Fruit fly (Drosophila melanogaster): ENCODE measurements around the gene COX4.

COX4 gene

dm6 chr2L:19958520-19959161 lies at the start of gene COX4 (continued):
- TF ChIP-seq CG13424 (tag; optimal IDR thresholded peaks at IDR 0.05) (no peak), CG9797 (GFP tag; optimal IDR thresholded peaks at IDR 0.05) (peak; percentile 75), C15 (GFP tag; IDR thresholded peaks at IDR 0.05) (no peak), pum (GFP tag; optimal IDR thresholded peaks at IDR 0.05) (no peak), grau (tag; optimal IDR thresholded peaks at IDR 0.05) (no peak), CG1792 (GFP tag; optimal IDR thresholded peaks at IDR 0.05) (no peak), CG2202 (tag; optimal IDR thresholded peaks at IDR 0.05) (no peak), gro (GFP tag; optimal IDR thresholded peaks at IDR 0.05) (no peak), CG6175 (GFP tag; IDR thresholded peaks at IDR 0.05) (no peak), Side (GFP tag; optimal IDR thresholded peaks at IDR 0.05) (no peak), CG17359 (tag; optimal IDR thresholded peaks at IDR 0.05) (peak; percentile 4), CG7839 (tag; optimal IDR thresholded peaks at IDR 0.05) (no peak), CG18011 (GFP tag; optimal IDR thresholded peaks at IDR 0.05) (no peak), CG12391 (tag; optimal IDR thresholded peaks at IDR 0.05) (no peak), bbx (GFP tag; IDR thresholded peaks at IDR 0.05; ENCODE audit: partially characterized antibody) (peak; percentile 86), kay (GFP tag; optimal IDR thresholded peaks at IDR 0.05) (no peak), sim (GFP tag; IDR thresholded peaks at IDR 0.05) (no peak), abd-A (tag; optimal IDR thresholded peaks at IDR 0.05) (no peak), Antp (GFP tag; optimal IDR thresholded peaks at IDR 0.05) (no peak), tna (GFP tag; IDR thresholded peaks at IDR 0.05; ENCODE audit: partially characterized antibody) (peak; percentile 33; the same call in 1 of the 2 replicates), fd64A (GFP tag; optimal IDR thresholded peaks at IDR 0.05) (no peak), Six4 (GFP tag; optimal IDR thresholded peaks at IDR 0.05) (no peak), tio (GFP tag; optimal IDR thresholded peaks at IDR 0.05) (no peak), fru (optimal IDR thresholded peaks at IDR 0.05) (no peak), Trl (optimal IDR thresholded peaks at IDR 0.05) (no peak), Trl (GFP tag; optimal IDR thresholded peaks at IDR 0.05) (no peak), CG18764 (GFP tag; optimal IDR thresholded peaks at IDR 0.05) (no peak), CG15479 (GFP tag; optimal IDR thresholded peaks at IDR 0.05) (no peak), tgo (GFP tag; IDR thresholded peaks at IDR 0.05) (no peak), CG2129 (GFP tag; IDR thresholded peaks at IDR 0.05; ENCODE audit: partially characterized antibody) (peak; percentile 33), aop (GFP tag; IDR thresholded peaks at IDR 0.05) (no peak), tup (GFP tag; optimal IDR thresholded peaks at IDR 0.05) (no peak), Doc3 (GFP tag; IDR thresholded peaks at IDR 0.05; ENCODE audit: partially characterized antibody) (peak; percentile 60; the same call in 2 of the 3 replicates), CG11696 (GFP tag; IDR thresholded peaks at IDR 0.05) (no peak), CG8290 (GFP tag; optimal IDR thresholded peaks at IDR 0.05) (no peak), CG8290 (tag; optimal IDR thresholded peaks at IDR 0.05) (no peak), bigmax (GFP tag; optimal IDR thresholded peaks at IDR 0.05) (peak; percentile 84), Pdp1 (GFP tag; optimal IDR thresholded peaks at IDR 0.05) (peak in 1 of 2 experiments; percentile 98), Atf6 (GFP tag; IDR thresholded peaks at IDR 0.05) (no peak), onecut (GFP tag; IDR thresholded peaks at IDR 0.05) (no peak), CG1647 (GFP tag; optimal IDR thresholded peaks at IDR 0.05) (no peak), Ets97D (GFP tag; optimal IDR thresholded peaks at IDR 0.05) (no peak), CG17186 (GFP tag; optimal IDR thresholded peaks at IDR 0.05) (no peak), CG32772 (GFP tag; IDR thresholded peaks at IDR 0.05) (no peak), nau (GFP tag; optimal IDR thresholded peaks at IDR 0.05) (no peak), CG16863 (GFP tag; optimal IDR thresholded peaks at IDR 0.05) (no peak), CG12769 (tag; optimal IDR thresholded peaks at IDR 0.05) (no peak), B-H1 (GFP tag; IDR thresholded peaks at IDR 0.05) (no peak), lola (GFP tag; optimal IDR thresholded peaks at IDR 0.05) (no peak), slp2 (GFP tag; optimal IDR thresholded peaks at IDR 0.05) (no peak), Fer2 (tag; optimal IDR thresholded peaks at IDR 0.05) (no peak)
